Fruit fly (Drosophila melanogaster): ENCODE measurements around the gene wts.
A peak's percentile ranks its signal among the peaks of the same experiment; 100 is the strongest.

wts gene

DNA sequence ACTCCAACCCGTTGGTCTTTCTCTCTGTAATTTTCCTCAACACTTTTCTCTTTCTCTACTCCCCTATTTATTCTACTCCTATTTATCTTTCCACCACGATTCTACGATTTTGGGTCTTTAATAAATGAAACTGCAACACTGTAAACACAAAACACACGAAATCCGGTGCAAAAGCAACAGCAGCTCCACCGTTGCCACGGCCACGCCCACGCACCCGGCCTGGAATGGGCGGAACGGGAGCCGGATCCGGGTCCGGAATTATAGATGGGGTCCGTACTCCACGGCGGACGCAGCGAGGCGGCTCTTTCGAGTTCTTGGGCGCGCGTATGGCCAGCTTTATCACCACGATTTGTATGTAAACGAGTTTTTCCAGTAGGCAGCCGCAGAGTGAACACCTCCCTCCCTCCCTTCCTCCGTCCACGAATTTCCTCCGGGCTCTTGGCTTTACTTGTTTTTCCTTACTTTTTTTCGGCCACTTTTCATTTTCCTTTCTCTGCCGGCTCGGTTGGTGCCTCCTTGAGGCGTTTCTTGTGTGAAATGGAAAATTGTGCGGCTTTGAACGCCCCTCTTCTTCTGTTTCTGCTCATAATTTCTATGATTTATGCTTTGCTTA is 14.4 kb upstream of the wts start:
- TF ChIP-seq CG8478 (optimal IDR thresholded peaks at IDR 0.05) (no peak), CTCF (optimal IDR thresholded peaks at IDR 0.05) (no peak)

DNA sequence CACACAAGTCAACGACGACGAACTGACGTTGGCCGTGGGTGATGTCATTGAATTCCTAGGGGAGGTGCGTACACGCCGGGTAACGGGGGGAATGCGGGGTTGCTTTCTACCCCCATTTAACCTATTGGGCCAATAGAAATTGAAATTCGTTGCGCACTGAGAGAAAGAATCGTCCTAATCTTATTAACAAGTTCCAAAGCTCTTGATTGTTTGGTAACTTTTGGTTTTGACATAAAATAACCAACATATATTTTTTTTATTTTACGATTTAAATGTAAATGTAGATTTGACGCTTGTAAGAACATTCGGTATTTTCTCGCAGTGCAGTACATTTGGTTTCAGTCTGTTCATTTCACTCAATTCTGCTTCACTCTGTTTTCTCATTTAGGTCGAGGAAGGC is 10.8 kb upstream of the wts start:
- TF ChIP-seq CTCF (optimal IDR thresholded peaks at IDR 0.05) (no peak), CG8478 (optimal IDR thresholded peaks at IDR 0.05) (no peak)

DNA sequence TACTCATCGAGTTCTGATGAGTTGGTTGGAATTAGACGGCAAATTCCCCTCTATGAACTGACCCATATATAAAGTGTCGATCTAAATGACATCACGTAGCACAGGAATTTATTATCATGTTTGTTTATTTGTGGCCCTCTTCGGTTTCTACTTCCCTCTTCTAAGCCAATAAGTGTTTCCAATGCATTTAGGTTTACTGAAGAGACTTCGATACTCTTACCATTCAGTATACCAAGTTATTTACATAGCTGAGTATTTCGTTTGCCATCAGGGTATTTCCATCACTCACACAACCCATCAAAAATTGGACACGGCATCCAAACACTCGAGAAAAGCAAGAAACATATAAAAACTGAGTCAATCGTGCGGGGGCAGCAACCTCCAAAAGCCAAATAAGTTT is 9.8 kb upstream of the wts start:
- TF ChIP-seq CG8478 (optimal IDR thresholded peaks at IDR 0.05) = no peak
- no peak for TF ChIP-seq CTCF (optimal IDR thresholded peaks at IDR 0.05)

DNA sequence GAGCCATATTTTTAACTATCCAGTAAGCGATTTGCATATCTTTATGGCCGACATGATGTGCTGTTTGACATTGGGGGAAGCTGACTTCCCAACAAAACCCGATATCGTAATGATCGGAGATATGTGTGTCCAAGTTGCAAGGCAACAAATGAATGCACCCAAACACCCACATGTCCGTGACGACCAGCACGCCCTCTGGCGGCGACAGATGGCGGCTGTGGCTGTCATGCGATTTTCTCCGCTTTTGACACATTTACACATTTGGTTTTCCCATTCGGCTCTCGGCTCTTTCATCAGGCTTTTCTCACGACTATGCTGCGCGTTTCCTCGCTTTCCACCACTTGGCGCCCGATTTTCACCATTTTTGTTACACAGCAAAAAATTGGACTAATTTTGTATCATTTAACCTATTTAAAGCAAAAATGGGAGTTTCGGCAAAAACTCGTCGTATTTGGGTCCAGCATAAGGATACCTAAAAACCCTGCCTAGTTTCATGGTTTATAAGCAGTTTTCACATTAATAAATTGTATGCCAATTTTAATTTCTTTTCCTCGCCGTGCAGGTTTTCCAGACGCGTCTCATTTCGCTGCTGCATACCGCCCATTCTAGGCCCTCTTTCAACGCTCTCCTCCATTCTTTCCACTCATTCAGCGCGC is 8.3 kb upstream of the wts start:
- peak; percentile 86 to 94 for TF ChIP-seq CTCF (optimal IDR thresholded peaks at IDR 0.05)
- no peak for TF ChIP-seq CG8478 (optimal IDR thresholded peaks at IDR 0.05)

DNA sequence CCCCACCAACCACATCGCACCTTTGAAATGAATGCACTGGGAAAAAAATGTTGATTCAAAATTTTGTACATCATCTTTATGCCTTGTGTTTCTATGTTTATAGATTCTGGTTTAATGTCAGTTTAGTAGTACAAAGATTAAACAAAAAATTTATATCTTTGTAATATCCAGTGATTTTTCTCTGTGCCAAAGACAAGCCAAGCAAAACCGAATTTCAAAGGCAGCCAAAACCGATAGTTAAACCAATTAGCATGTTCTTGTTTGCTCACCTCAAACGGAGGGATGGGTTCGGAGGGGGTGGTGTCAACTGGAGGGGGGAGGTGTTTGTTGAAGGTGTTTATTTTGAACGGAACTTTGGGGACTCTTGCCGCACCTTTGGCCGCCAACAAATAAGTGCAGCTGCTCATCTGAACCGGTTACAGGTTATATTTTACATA is 7.5 kb upstream of the wts start:
- no peak for TF ChIP-seq CG8478 (optimal IDR thresholded peaks at IDR 0.05)
- no peak for TF ChIP-seq CTCF (optimal IDR thresholded peaks at IDR 0.05)

DNA sequence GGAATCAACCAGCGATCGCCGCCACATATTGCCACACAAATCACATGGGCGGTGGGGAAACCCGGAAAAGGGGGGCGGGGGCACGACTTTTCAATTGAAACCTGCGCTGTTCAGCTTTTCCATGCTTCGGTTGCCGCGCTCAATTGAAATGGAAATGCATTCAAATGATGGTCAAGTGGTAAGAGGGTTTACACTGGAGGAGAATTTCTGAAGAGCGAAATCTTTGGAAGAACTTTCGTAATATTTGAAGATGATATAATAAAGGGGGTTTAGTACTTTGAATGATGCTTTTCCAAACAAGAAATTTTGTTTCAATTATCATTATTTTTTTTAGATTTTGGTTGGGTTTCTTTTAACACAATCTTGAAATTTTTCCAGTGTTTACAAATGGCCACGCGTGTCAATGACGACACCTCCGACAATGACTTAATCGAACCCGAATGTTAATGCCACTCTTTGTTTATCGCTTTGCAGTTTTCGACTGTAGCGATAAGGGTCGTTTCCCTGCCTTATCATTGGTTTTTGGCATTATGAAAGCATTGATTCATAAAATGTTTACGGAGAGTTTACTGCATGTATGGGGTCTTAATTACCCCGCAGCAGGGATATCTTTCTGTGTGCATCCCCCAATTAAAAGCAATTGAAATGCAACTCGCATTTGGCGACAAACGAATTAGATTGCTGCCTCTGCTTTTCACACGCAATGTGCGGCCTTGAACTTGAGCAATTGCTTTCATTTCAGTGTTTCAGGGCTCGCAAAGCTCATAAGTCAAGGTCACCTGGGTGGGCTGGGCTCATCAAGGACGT is 6.2 kb upstream of the wts start:
- TF ChIP-seq CG8478 (optimal IDR thresholded peaks at IDR 0.05) (no peak), CTCF (optimal IDR thresholded peaks at IDR 0.05) (no peak)

DNA sequence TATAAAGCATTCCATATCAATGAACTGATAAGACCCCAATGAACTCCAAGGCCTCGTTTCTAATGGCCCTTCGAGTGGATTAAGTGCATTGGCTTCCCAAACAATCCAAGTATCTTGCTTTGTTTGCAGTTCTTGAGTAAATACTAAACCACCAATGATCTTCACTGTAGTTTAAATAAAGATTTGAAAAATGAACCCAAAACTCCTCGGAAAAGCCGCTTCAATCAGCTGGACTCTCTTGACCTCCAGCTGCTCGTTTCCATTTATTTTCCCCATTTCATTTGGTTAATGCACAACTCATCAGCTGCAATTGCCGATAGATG is 5.6 kb upstream of the wts start:
- TF ChIP-seq CTCF (optimal IDR thresholded peaks at IDR 0.05) (no peak), CG8478 (optimal IDR thresholded peaks at IDR 0.05) (no peak)

DNA sequence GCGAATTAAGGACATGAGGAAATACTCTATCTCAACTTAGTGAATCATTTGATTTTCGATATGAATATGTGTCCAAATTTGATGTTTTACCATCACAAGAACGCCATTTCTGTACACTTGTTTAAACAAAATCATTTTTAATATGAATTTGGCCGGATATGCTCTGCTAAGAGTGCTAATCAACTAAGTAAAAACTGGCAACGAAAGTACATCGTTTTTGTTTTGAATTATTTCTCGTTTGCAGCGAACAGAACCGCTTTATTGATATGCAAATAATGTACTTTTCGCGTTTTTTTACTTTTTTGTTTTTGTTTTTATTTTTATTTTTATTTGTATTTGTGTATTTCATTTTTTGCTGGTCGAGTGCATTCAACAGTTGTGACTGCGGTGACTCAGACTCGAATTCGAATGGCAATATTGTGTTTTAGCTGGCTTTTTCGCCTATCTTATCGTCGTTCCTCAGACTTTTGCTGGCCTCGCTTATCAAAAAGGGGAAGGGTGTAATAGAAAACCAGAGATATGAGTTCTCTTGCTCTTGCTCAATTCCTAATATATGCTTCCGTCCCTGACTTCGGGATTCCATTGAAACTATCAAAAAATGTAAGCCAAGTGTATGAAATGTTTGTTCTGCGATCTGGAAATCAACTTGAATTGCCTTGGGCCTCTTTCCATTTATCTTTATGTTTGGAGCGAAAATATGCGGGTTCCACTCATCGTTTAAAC is 5.0 kb upstream of the wts start:
- TF ChIP-seq CG8478 (optimal IDR thresholded peaks at IDR 0.05) = no peak
- no peak for TF ChIP-seq CTCF (optimal IDR thresholded peaks at IDR 0.05)

DNA sequence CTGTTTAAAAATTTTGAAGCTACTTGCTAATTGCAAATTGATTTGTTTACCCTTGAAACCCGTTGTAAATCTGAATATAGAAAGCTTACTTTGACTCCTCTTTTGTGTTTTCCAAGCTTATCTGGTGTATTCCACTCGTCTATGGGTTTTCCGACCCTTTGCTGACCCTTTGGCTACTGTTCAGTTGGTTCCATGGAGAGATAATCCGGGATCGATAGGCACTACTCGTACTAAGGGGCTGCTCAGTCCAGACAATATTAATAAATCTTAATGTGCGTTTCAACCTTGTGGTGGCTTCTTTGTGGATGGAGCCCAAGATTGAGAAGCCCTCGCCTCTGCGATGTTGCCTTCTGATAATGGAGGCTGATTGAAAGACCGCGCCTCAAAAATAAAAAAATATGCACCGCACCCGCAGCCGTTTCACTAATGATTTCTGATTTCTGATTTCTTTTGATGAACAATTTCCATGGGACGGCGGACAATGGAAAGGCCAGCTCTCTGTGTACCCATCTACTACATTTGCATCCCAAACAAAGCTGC is 3.9 kb upstream of the wts start:
- TF ChIP-seq CTCF (optimal IDR thresholded peaks at IDR 0.05) = no peak
- TF ChIP-seq CG8478 (optimal IDR thresholded peaks at IDR 0.05) = no peak

DNA sequence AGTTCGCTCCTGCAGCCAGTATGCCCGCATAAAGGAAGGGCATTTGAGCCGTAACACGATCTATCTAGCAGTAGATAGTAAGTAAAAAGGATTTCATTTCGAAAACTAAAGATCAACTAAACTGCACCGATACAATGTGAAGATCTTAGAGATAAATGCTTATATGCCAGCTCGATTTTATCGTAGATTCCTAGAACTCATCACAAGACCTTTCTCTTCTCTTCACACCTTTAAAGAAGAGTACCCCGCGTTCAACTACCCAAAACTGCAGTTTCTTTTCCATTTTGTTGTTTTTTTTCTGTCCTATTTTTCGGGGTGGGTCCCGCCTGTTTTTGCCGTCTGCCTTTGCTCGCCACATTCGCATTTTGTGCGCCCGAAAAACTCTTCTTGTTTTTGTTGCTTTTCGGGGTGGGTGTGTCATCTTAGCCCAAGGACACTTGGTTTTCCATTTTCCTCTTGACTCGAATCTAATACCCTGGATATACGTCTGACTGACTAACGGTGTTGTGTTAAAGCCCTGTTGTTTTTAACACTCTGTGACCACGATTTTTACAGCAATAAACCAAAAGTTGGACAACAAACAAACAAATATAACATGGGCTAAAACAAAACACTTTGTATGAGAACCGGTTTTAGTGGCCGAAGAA is 3.0 kb upstream of the wts start:
- TF ChIP-seq CTCF (optimal IDR thresholded peaks at IDR 0.05) = no peak
- TF ChIP-seq CG8478 (optimal IDR thresholded peaks at IDR 0.05) = no peak

DNA sequence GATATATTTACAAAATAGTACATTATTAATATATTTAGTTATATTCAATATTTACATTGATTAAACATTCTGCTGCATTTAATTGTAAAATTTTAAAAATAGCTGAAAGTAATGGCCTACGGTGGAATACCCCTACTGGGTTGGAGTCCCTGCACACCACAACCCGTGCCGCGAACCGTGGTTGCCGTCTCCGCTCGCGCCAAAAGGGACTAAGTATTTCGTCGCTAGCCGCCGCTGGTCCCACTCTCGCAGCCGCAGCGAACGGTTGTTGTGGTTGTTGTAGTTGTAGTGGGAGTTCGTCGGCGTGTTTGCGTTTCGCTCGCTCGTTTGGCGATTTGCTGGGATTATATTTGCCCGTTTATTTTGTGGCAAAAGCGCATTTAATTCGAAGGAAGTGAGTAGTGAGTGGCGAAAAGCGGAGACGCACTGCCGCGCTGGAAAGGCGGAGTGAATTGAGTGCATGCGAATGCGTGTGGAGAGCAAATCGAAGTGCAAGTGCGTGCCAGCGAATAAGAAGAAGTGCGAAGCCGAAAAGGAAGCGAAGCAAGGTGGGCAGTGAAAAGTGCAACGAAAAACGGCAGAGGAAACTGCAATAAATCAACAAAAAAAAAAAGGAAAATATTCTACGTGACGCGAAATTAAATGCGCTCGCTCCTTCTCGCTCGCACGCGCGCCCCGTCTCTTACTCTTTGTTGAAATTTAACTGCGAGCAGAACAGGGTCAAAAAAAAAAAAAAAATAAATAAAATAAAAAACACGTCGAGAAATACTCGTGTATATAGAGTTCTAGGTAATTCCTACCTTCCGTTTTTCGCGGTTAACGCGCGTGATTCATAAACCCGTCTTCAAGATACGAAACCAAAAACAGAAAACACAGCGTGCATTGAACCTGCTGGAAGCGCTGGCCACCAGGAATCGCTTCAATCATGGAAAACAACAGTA is 2.2 kb upstream of the wts start, which contains the start of gene cindr:
Gene cindr, plus strand, starts transcription at position 272 of the 941 bp plus-strand sequence.
- TF ChIP-seq CG8478 (optimal IDR thresholded peaks at IDR 0.05) (no peak), CTCF (optimal IDR thresholded peaks at IDR 0.05) (peak; percentile 62 to 69)

DNA sequence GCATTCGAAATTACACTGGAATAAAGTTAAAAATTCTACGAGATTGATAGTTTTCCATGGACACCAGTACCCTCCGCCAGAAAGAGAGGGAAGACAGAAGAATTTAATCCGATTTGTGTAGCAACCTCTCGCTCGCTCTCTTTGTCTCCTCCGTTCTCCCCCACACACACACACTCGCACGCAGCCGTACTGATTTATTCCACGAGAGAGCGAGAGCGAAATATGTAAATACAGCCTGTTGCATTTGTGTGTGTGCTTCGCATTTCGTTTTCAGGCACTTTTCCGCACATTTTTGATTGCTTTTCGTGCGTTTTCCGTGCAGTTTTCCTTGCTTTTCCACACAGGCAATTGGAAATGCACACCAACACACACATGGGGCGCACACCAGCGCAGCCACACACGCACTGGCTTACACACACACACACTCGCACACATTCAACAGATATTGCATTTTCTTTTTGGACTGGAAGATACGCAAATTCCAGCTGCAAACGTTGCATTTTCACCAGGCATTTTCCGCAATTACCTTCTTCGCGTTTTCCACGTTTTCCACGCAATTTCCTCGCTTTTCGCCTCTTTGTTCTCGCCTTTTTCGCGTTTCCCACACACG is 552 bp downstream of the wts start:
- TF ChIP-seq CG8478 (optimal IDR thresholded peaks at IDR 0.05) (no peak), CTCF (optimal IDR thresholded peaks at IDR 0.05) (no peak)

DNA sequence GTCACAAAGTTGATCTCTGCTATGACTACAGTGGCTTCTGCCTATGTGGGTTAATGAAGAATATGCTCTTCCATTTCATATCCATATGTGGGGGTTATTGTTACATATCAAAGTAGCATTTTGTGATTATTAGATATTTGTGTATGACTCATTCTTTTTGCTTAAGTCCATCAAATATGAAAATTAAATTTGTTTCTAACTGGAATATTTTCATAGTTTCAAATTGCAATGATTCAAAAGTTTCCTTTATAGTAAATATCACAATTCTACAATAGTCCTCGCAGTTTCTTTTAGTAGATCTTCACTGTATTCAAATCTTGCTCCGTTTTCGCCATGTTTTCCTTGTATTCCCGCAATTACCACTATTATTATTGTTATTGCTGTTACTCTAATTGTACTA is 1.2 kb downstream of the wts start:
- TF ChIP-seq CG8478 (optimal IDR thresholded peaks at IDR 0.05) (no peak), CTCF (optimal IDR thresholded peaks at IDR 0.05) (no peak)
